Fruit fly (Drosophila melanogaster) whole organism, embryonic: Measurements from ENCODE around the gene Ir68b.

Experiments used
- Ada2b ChIP-seq: fragments of 200-800 bp; sonication (Bioruptor generic); IDR thresholded peaks from 2 replicates; pipeline ENCODE4 v1.3.6; 2022; ENCODE audit warnings: missing biosample characterization, missing genetic modification characterization
- Aef1 ChIP-seq: fragments of 200-800 bp; sonication (Bioruptor generic); IDR thresholded peaks from 3 replicates; pipeline ENCODE4 v1.3.6; 2022; ENCODE audit warnings: missing biosample characterization, missing genetic modification characterization
- Blimp-1 ChIP-seq: fragments of 200-800 bp; sonication (Bioruptor generic); optimal IDR thresholded peaks from 3 replicates; lab custom pipeline; 2018; ENCODE audit warnings: missing biosample characterization, missing genetic modification characterization, mild to moderate bottlenecking, moderate library complexity, missing genetic modification reagents
- CG10565 ChIP-seq: fragments of 200-800 bp; sonication (Bioruptor generic); optimal IDR thresholded peaks from 3 replicates; lab custom pipeline; 2016; ENCODE audit warnings: missing biosample characterization, mild to moderate bottlenecking, missing genetic modification characterization
- CG11085 ChIP-seq: fragments of 200-800 bp; sonication (Bioruptor generic); IDR thresholded peaks from 2 replicates; pipeline ENCODE4 v1.3.6; 2022; ENCODE audit warnings: missing biosample characterization, missing genetic modification characterization
- CG11093 ChIP-seq: fragments of 200-800 bp; sonication (Bioruptor generic); IDR thresholded peaks from 3 replicates; pipeline ENCODE4 v1.3.6; 2022; ENCODE audit warnings: missing biosample characterization, missing genetic modification characterization
- CG12659 ChIP-seq: fragments of 200-800 bp; sonication (Bioruptor generic); optimal IDR thresholded peaks from 3 replicates; lab custom pipeline; 2017; ENCODE audit warnings: mild to moderate bottlenecking, missing biosample characterization, missing genetic modification reagents, missing genetic modification characterization
- CG13775 ChIP-seq: fragments of 200-800 bp; sonication (Bioruptor generic); optimal IDR thresholded peaks from 3 replicates; lab custom pipeline; 2017; ENCODE audit warnings: missing biosample characterization, mild to moderate bottlenecking, missing genetic modification characterization
- CG14710 ChIP-seq: fragments of 200-800 bp; sonication (Bioruptor generic); optimal IDR thresholded peaks from 3 replicates; lab custom pipeline; 2019; ENCODE audit warnings: missing biosample characterization, mild to moderate bottlenecking, missing genetic modification characterization, moderate library complexity
- CG15073 ChIP-seq: fragments of 200-800 bp; sonication (Bioruptor generic); optimal IDR thresholded peaks from 2 replicates; lab custom pipeline; 2016; ENCODE audit warnings: missing biosample characterization, missing genetic modification characterization
- CG1529 ChIP-seq: fragments of 200-800 bp; sonication (Bioruptor generic); optimal IDR thresholded peaks from 3 replicates; lab custom pipeline; 2018; ENCODE audit warnings: missing biosample characterization, missing genetic modification characterization
- CG16815 ChIP-seq: fragments of 200-800 bp; sonication (Bioruptor generic); optimal IDR thresholded peaks from 3 replicates; lab custom pipeline; 2017; ENCODE audit warnings: missing biosample characterization, mild to moderate bottlenecking, missing genetic modification characterization
- CG17385 ChIP-seq: fragments of 200-800 bp; sonication (Bioruptor generic); optimal IDR thresholded peaks from 3 replicates; lab custom pipeline; 2018; ENCODE audit warnings: missing biosample characterization, mild to moderate bottlenecking, missing genetic modification characterization
- CG1792 ChIP-seq: fragments of 200-800 bp; sonication (Bioruptor generic); optimal IDR thresholded peaks from 2 replicates; lab custom pipeline; 2016; ENCODE audit warnings: missing biosample characterization, missing genetic modification characterization
- CG18011 ChIP-seq: fragments of 200-800 bp; sonication (Bioruptor generic); optimal IDR thresholded peaks from 2 replicates; lab custom pipeline; 2017; ENCODE audit warnings: missing biosample characterization, missing genetic modification characterization, mild to moderate bottlenecking, moderate library complexity, missing genotype
- CG30431 ChIP-seq: fragments of 200-800 bp; sonication (Bioruptor generic); optimal IDR thresholded peaks from 2 replicates; lab custom pipeline; 2017; ENCODE audit warnings: missing biosample characterization, missing genetic modification characterization
- CG3407 ChIP-seq: fragments of 200-800 bp; sonication (Bioruptor generic); optimal IDR thresholded peaks from 2 replicates; lab custom pipeline; 2018; ENCODE audit warnings: missing biosample characterization, mild to moderate bottlenecking, missing genetic modification characterization
- CG34422 ChIP-seq: fragments of 200-800 bp; sonication (Bioruptor generic); IDR thresholded peaks from 3 replicates; pipeline ENCODE4 v1.3.6; 2022; ENCODE audit warnings: missing biosample characterization, missing genetic modification characterization
- CG4328 ChIP-seq: fragments of 200-800 bp; sonication (Bioruptor generic); optimal IDR thresholded peaks from 3 replicates; lab custom pipeline; 2017; ENCODE audit warnings: missing biosample characterization, missing genetic modification reagents, missing genetic modification characterization
- CG4404 ChIP-seq: fragments of 200-800 bp; sonication (Bioruptor generic); IDR thresholded peaks from 2 replicates; pipeline ENCODE4 v1.3.6; 2022; ENCODE audit warnings: missing biosample characterization, missing genetic modification characterization
- CG5180 ChIP-seq: fragments of 200-800 bp; sonication (Bioruptor generic); optimal IDR thresholded peaks from 3 replicates; lab custom pipeline; 2017; ENCODE audit warnings: missing biosample characterization, missing genetic modification characterization, mild to moderate bottlenecking, moderate library complexity, missing genetic modification reagents
- CG6272 ChIP-seq: fragments of 200-800 bp; sonication (Bioruptor generic); IDR thresholded peaks from 2 replicates; pipeline ENCODE4 v1.3.6; 2022; ENCODE audit warnings: missing biosample characterization, missing genetic modification characterization
- CG7987 ChIP-seq: fragments of 200-800 bp; sonication (Bioruptor generic); optimal IDR thresholded peaks from 2 replicates; lab custom pipeline; 2018; ENCODE audit warnings: missing biosample characterization, mild to moderate bottlenecking, missing genetic modification characterization, moderate library complexity
- CG8089 ChIP-seq: fragments of 200-800 bp; sonication (Bioruptor generic); optimal IDR thresholded peaks from 3 replicates; lab custom pipeline; 2016; ENCODE audit warnings: missing biosample characterization, missing genetic modification characterization
- CG8944 ChIP-seq: fragments of 200-800 bp; sonication (Bioruptor generic); optimal IDR thresholded peaks from 3 replicates; lab custom pipeline; 2016; ENCODE audit warnings: missing biosample characterization, missing genetic modification characterization
- CkIIα-i1 ChIP-seq: fragments of 200-800 bp; sonication (Bioruptor generic); IDR thresholded peaks from 2 replicates; pipeline ENCODE4 v1.3.6; 2022; ENCODE audit warnings: missing biosample characterization, missing genetic modification characterization
- CrebB ChIP-seq: fragments of 200-800 bp; sonication (Bioruptor generic); optimal IDR thresholded peaks from 3 replicates; lab custom pipeline; 2018; ENCODE audit warnings: missing biosample characterization, mild to moderate bottlenecking, missing genetic modification characterization
- HLH3B ChIP-seq: fragments of 200-800 bp; sonication (Bioruptor generic); IDR thresholded peaks from 2 replicates; pipeline ENCODE4 v1.3.6; 2022; ENCODE audit warnings: missing biosample characterization, missing genetic modification characterization
- Lpt ChIP-seq: fragments of >200 bp; optimal IDR thresholded peaks from 2 replicates; lab custom pipeline; 2018; ENCODE audit warnings: missing biosample characterization, missing genetic modification characterization
- MESR4 ChIP-seq: fragments of 200-800 bp; sonication (Bioruptor generic); optimal IDR thresholded peaks from 2 replicates; lab custom pipeline; 2018; ENCODE audit warnings: missing biosample characterization, mild to moderate bottlenecking, missing genetic modification characterization, moderate library complexity
- Mad ChIP-seq: fragments of 200-800 bp; sonication (Bioruptor generic); optimal IDR thresholded peaks from 2 replicates; lab custom pipeline; 2016; ENCODE audit warnings: missing biosample characterization, missing genetic modification characterization
- Rx ChIP-seq: fragments of 200-800 bp; sonication (Bioruptor generic); IDR thresholded peaks from 2 replicates; pipeline ENCODE4 v1.3.6; 2022; ENCODE audit warnings: missing biosample characterization, missing genetic modification characterization
- Six4 ChIP-seq: fragments of 200-800 bp; sonication (Bioruptor generic); optimal IDR thresholded peaks from 2 replicates; lab custom pipeline; 2016; ENCODE audit warnings: missing biosample characterization, missing genetic modification characterization
- Usf ChIP-seq: fragments of 200-800 bp; sonication (Bioruptor generic); optimal IDR thresholded peaks from 2 replicates; lab custom pipeline; 2017; ENCODE audit warnings: missing genotype, missing biosample characterization, missing genetic modification characterization
- Xbp1 ChIP-seq: fragments of 200-800 bp; sonication (Bioruptor generic); optimal IDR thresholded peaks from 3 replicates; lab custom pipeline; 2016; ENCODE audit warnings: missing biosample characterization, mild to moderate bottlenecking, missing genetic modification characterization
- bbx ChIP-seq: fragments of 200-800 bp; sonication (Bioruptor generic); IDR thresholded peaks from 2 replicates; pipeline ENCODE4 v1.3.6; 2022; ENCODE audit warnings: missing biosample characterization, missing genetic modification characterization; ENCODE audit not compliant: partially characterized antibody
- crc ChIP-seq: fragments of 200-800 bp; sonication (Bioruptor generic); optimal IDR thresholded peaks from 2 replicates; lab custom pipeline; 2016; ENCODE audit warnings: missing biosample characterization, missing genetic modification characterization
- croc ChIP-seq: fragments of 200-800 bp; sonication (Bioruptor generic); conservative IDR thresholded peaks from 3 replicates; pipeline ENCODE4 v1.3.6; 2022; ENCODE audit warnings: missing biosample characterization, missing genetic modification characterization
- dm ChIP-seq: fragments of 200-800 bp; sonication (Bioruptor generic); optimal IDR thresholded peaks from 3 replicates; lab custom pipeline; 2016; ENCODE audit warnings: missing biosample characterization, missing genetic modification characterization
- ems ChIP-seq: fragments of 200-800 bp; sonication (Bioruptor generic); optimal IDR thresholded peaks from 3 replicates; lab custom pipeline; 2016; ENCODE audit warnings: missing biosample characterization, missing genetic modification characterization
- hb ChIP-seq: fragments of 200-800 bp; sonication (Bioruptor generic); IDR thresholded peaks from 3 replicates; pipeline ENCODE4 v1.3.6; 2022; ENCODE audit warnings: missing biosample characterization, missing genetic modification characterization; ENCODE audit not compliant: partially characterized antibody
- hth ChIP-seq: fragments of >200 bp; optimal IDR thresholded peaks from 2 replicates; lab custom pipeline; 2017; ENCODE audit warnings: inconsistent platforms
- jumu ChIP-seq: fragments of 200-800 bp; sonication (Bioruptor generic); optimal IDR thresholded peaks from 3 replicates; lab custom pipeline; 2016; ENCODE audit warnings: missing biosample characterization, missing genetic modification characterization
- maf-S ChIP-seq: fragments of 200-800 bp; sonication (Bioruptor generic); optimal IDR thresholded peaks from 2 replicates; lab custom pipeline; 2016; ENCODE audit warnings: missing biosample characterization, missing genetic modification characterization
- mirr ChIP-seq: fragments of 200-800 bp; sonication (Bioruptor generic); optimal IDR thresholded peaks from 3 replicates; lab custom pipeline; 2018; ENCODE audit warnings: missing biosample characterization, mild to moderate bottlenecking, missing genetic modification characterization
- pfk ChIP-seq: fragments of 200-800 bp; sonication (Bioruptor generic); optimal IDR thresholded peaks from 2 replicates; lab custom pipeline; 2018; ENCODE audit warnings: missing biosample characterization, mild to moderate bottlenecking, missing genetic modification characterization, moderate library complexity
- pita ChIP-seq: fragments of 200-800 bp; sonication (Bioruptor generic); optimal IDR thresholded peaks from 2 replicates; lab custom pipeline; 2017; ENCODE audit warnings: missing biosample characterization, mild to moderate bottlenecking, missing genetic modification characterization
- ranshi ChIP-seq: fragments of 200-800 bp; sonication (Bioruptor generic); IDR thresholded peaks from 2 replicates; pipeline ENCODE4 v1.3.6; 2022; ENCODE audit warnings: missing biosample characterization, missing genetic modification characterization
- tap ChIP-seq: fragments of 200-800 bp; optimal IDR thresholded peaks from 3 replicates; lab custom pipeline; 2019; ENCODE audit warnings: missing biosample characterization, mild to moderate bottlenecking, missing genetic modification characterization, moderate library complexity
- wdn ChIP-seq: fragments of 200-800 bp; sonication (Bioruptor generic); IDR thresholded peaks from 2 replicates; pipeline ENCODE4 v1.3.6; 2022; ENCODE audit warnings: missing biosample characterization, missing genetic modification characterization
- yki ChIP-seq: fragments of >200 bp; optimal IDR thresholded peaks from 3 replicates; lab custom pipeline; 2018
- zen2 ChIP-seq: fragments of 200-800 bp; sonication (Bioruptor generic); IDR thresholded peaks from 3 replicates; pipeline ENCODE4 v1.3.6; 2022; ENCODE audit warnings: missing biosample characterization, missing genetic modification characterization; ENCODE audit not compliant: partially characterized antibody

Ir68b gene

DNA sequence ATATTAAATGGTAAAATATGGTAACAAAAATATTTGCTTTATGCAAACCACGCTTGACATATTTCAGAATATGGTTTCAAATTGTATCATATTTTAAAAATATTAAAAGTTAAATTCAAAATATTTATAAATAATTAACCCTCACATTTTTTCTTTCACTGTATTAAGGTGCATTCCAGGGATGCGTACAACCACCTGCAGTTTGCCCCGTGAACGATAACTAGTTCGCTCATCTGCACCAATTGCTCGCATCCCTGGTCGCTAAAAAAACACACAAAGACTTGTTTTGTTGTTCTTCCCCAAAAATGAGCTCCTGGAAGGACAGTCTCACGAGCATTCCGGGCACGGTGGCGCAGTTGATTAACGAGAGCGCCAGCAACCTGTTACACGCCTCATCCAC is 4.7 kb upstream of the Ir68b start, which contains the start of gene DEF8 (continued):
- peak; percentile 65 for TF ChIP-seq CG16815 (GFP tag; lab: Kevin White, UChicago)
- peak; percentile 94 for TF ChIP-seq HLH3B (GFP tag; lab: Robert Waterston, UW)
- no peak for TF ChIP-seq Lpt
- no peak for TF ChIP-seq CG8944 (GFP tag; lab: Kevin White, UChicago)
- TF ChIP-seq Aef1 (GFP tag; lab: Robert Waterston, UW), result peak; percentile 77
- peak; percentile 86 for TF ChIP-seq CG34422
- TF ChIP-seq Six4 (GFP tag; lab: Kevin White, UChicago), result peak; percentile 51
- no peak for TF ChIP-seq mirr (GFP tag; lab: Kevin White, UChicago)
- peak; percentile 75 for TF ChIP-seq CrebB (tag; lab: Kevin White, UChicago)
- TF ChIP-seq hth, result no peak
- TF ChIP-seq ems (GFP tag; lab: Kevin White, UChicago), result no peak
- TF ChIP-seq CkIIα-i1 (GFP tag; lab: Robert Waterston, UW), result no peak
- TF ChIP-seq hb (GFP tag; lab: Robert Waterston, UW), result no peak
- TF ChIP-seq wdn (GFP tag; lab: Robert Waterston, UW), result peak; percentile 62
- TF ChIP-seq CG8089 (GFP tag; lab: Kevin White, UChicago), result peak; percentile 25
- no peak for TF ChIP-seq CG15073 (GFP tag; lab: Kevin White, UChicago)
- peak; percentile 54; the same call in 1 of the 2 replicates for TF ChIP-seq CG6272 (GFP tag; lab: Robert Waterston, UW)
- peak; percentile 51 for TF ChIP-seq CG30431
- peak; percentile 90 for TF ChIP-seq Blimp-1 (GFP tag; lab: Kevin White, UChicago)
- TF ChIP-seq CG4404, result no peak
- peak; percentile 81 for TF ChIP-seq CG13775 (GFP tag; lab: Kevin White, UChicago)
- TF ChIP-seq MESR4 (GFP tag; lab: Kevin White, UChicago), result peak; percentile 99
- peak; percentile 18 for TF ChIP-seq jumu (GFP tag; lab: Kevin White, UChicago)
- peak; percentile 68 for TF ChIP-seq CG4328
- TF ChIP-seq CG3407 (GFP tag; lab: Kevin White, UChicago), result peak; percentile 38
- TF ChIP-seq CG5180 (GFP tag; lab: Kevin White, UChicago), result no peak
- no peak for TF ChIP-seq crc (GFP tag; lab: Kevin White, UChicago)
- TF ChIP-seq dm, result peak; percentile 63
- TF ChIP-seq Xbp1, result peak; percentile 86
- TF ChIP-seq maf-S, result no peak
- peak; percentile 30; the same call in 1 of the 3 replicates for TF ChIP-seq CG11093 (GFP tag; lab: Robert Waterston, UW)
- TF ChIP-seq CG10565 (GFP tag; lab: Kevin White, UChicago), result no peak
- peak; percentile 69 for TF ChIP-seq croc
- TF ChIP-seq CG18011 (GFP tag; lab: Kevin White, UChicago), result peak; percentile 43
- TF ChIP-seq zen2 (GFP tag; lab: Robert Waterston, UW), result no peak
- peak; percentile 67 for TF ChIP-seq CG11085 (GFP tag; lab: Robert Waterston, UW)
- TF ChIP-seq tap (tag; lab: Kevin White, UChicago), result peak; percentile 90
- TF ChIP-seq pfk (GFP tag; lab: Kevin White, UChicago), result no peak
- TF ChIP-seq Mad (GFP tag; lab: Kevin White, UChicago), result peak; percentile 64
- peak; percentile 49 for TF ChIP-seq Usf
- peak; percentile 57 for TF ChIP-seq CG1529 (GFP tag; lab: Kevin White, UChicago)
- no peak for TF ChIP-seq CG1792 (GFP tag; lab: Kevin White, UChicago)
- peak; percentile 81 for TF ChIP-seq CG17385 (GFP tag; lab: Kevin White, UChicago)
- TF ChIP-seq pita, result no peak
- peak; percentile 91 for TF ChIP-seq ranshi (GFP tag; lab: Robert Waterston, UW)
- no peak for TF ChIP-seq yki
- peak; percentile 45 for TF ChIP-seq Rx (GFP tag; lab: Robert Waterston, UW)
- peak; percentile 87 for TF ChIP-seq CG12659
- 0 out of 2 replicates have a peak, but pooled peaks have one; percentile 26 for TF ChIP-seq bbx (GFP tag; lab: Robert Waterston, UW)
- peak; percentile 72 for TF ChIP-seq CG7987 (GFP tag; lab: Kevin White, UChicago)
- peak; percentile 87 for TF ChIP-seq Ada2b (GFP tag; lab: Robert Waterston, UW)
- peak; percentile 92 for TF ChIP-seq CG14710 (tag; lab: Kevin White, UChicago)
